Fruit fly (Drosophila melanogaster) ovary, adult (tissue): ENCODE results near the gene Fancl.

Experiments
- CG17801 ChIP-seq: fragments of 200-800 bp; optimal IDR thresholded peaks from 2 replicates; lab custom pipeline; 2019; ENCODE audit warnings: missing biosample characterization, mild to moderate bottlenecking, missing genetic modification characterization, moderate library complexity; ENCODE audit not compliant: partially characterized antibody

Fancl gene

DNA sequence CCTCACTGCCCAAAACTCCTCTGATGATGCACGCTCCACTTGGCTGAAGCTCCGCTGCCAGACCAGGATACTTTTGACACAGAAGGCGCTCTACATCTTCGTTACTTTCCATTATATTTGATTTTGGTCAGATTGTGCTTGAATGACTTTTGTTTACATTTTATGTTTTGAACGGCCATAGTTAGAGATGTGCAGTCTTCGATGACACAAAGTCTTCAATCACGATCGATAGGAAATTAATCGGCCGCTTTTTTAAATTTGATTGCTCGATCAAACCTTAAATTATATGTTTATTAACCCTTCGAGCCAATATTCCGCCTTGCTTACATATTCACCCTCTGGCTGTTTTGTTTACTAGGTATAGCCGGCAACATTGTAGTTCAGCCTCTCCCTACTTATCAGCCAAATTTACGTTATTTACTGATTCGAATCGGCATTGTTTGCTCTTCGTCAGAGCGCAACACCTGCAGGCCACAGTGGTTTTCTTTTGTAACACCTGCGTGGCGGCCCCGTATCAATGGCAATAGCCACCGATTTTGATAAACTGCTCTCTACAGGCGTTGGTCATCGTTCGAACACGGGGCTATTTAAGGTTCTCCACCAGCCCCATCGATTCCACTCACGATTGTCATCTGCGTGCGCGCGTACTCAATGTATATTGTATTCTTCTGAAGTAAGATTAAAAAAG, at the start of gene Fancl, which contains the start of gene Npc2e:
TSS of gene Fancl (minus strand) at position 175 of the 688 bp plus-strand sequence.
TSS of gene Npc2e (plus strand) at position 638 of the 688 bp plus-strand sequence.
- no peak for TF ChIP-seq CG17801 (GFP tag; lab: Kevin White, UChicago)

DNA sequence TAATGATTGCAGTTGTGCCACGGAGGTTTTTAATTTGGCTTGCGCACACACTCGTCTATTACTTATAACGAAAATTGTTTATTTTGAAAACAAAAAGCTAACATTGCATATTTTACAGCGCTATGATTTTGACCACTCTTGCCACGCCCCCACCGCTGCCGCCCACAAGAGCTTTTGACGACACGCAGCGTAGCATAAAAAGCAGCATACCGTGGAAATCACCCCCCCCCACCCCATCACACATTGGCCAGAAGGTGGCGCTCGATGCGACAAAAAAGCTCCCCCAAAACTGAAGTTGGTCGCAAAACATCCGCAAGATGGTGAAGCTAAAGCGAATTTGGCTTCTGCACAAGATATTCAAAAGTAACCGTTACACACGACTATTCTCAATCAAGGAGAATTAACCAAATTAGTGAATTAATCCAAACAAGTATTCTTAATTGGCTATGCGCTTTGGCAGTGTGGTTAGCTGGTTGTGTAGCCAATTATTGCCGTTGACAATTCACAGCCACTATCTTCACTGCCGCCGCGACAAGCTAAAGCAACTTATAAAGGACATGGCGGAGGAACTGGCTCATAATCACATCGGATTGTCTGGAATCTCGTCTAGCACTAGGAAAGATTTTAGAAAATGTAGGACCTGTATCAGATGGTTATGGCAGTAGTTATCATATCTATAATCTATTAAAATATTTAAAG, 48.0 kb upstream of the Fancl start:
- no peak for TF ChIP-seq CG17801 (GFP tag; lab: Kevin White, UChicago)

- TF ChIP-seq CG17801 (GFP tag; lab: Kevin White, UChicago) = no peak
These were observed 46.8 kb upstream of the Fancl start for dm6 chr3R:10099401-10099848.

DNA sequence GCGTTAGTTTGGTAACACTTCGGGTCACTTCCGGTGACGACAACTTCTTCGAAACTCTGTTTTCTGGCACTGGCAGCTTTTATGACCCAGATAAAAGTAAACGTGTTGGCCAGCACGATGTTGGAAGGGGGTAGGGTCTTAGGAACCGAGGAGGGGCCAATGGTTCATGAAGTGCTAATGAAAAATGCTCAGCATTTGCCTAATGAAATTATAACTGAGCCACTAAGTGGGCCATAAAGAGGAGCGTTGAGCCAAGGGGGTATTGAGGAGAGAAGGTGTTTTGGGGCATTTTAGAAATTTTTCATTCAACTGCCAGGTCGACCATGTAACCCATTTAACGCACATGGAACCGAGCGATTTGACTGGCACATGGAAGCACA, 45.6 kb upstream of the Fancl start:
- no peak for TF ChIP-seq CG17801 (GFP tag; lab: Kevin White, UChicago)

- TF ChIP-seq CG17801 (GFP tag; lab: Kevin White, UChicago) = no peak
These were observed 45.0 kb upstream of the Fancl start for dm6 chr3R:10097531-10098295.

dm6 chr3R:10095765-10096164, 43.1 kb upstream of the Fancl start:
- TF ChIP-seq CG17801 (GFP tag; lab: Kevin White, UChicago) = no peak

dm6 chr3R:10095052-10095451, 42.4 kb upstream of the Fancl start:
- TF ChIP-seq CG17801 (GFP tag; lab: Kevin White, UChicago) = no peak

DNA sequence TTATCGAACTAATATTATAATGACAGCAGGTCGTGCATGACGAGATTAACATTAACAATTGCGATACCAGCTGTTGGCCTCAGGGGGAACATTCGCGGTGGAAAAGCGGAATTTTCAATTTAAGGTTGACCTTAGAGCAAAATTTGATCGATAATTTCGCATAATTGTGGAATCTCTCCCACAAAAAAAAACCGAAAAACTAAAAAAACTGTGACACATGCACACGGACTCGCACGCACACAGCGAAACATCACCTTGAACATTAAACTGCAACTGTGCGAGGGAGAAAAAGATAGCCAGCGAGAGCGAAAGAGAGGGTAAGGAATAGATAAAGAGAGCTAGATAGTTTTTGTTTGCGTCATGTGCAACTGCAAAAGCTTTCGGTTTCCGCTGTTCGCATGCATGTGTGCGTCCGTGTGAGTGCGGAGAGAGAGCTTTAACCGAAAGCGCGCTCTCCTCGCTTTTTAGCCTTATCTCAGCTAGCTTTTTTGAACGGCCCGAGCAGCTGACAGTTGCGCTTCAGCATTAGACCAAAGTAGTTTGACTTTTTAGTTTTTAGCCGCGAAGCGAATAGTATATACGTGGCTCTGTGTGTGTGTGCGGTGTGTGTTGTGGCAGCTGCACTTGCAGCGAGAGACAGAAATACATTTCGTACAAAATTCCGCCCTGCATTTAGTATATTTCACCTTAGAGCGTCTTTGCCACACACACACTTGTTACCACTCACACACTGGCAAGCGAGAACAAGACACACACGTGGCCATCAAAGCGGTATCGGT, 40.8 kb upstream of the Fancl start:
- no peak for TF ChIP-seq CG17801 (GFP tag; lab: Kevin White, UChicago)

- no peak for TF ChIP-seq CG17801 (GFP tag; lab: Kevin White, UChicago)
These were observed 38.8 kb upstream of the Fancl start for dm6 chr3R:10091513-10091912.

- TF ChIP-seq CG17801 (GFP tag; lab: Kevin White, UChicago) = no peak
These were observed 38.2 kb upstream of the Fancl start for dm6 chr3R:10090906-10091305.

DNA sequence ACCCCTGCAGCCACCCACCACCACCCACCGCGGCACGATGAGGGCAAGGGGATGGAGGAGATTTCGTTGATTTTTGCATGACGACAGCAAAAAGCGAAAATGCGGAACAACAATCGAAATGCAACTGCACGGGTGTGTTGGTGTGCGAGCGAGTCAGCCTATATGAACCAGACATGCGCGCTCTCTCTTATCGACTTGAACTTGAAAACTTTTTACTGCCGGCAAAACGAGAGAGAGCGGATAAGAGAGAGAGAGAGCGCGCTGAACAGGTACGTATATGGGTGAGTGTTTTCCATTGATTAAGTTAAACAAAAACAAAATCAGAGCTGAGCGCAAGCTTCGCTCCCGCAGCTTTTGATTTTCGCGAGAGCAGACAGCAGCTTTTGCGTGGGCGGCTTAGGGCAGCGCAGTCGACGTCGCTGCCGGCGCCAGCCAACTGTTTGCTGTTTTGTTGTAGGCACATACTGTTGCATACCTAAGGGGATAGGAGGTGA, 36.5 kb upstream of the Fancl start:
- TF ChIP-seq CG17801 (GFP tag; lab: Kevin White, UChicago) = peak; percentile 22

- peak; percentile 6 for TF ChIP-seq CG17801 (GFP tag; lab: Kevin White, UChicago)
These were observed 34.7 kb upstream of the Fancl start for dm6 chr3R:10087206-10087927.

- no peak for TF ChIP-seq CG17801 (GFP tag; lab: Kevin White, UChicago)
These were observed 34.0 kb upstream of the Fancl start for dm6 chr3R:10086683-10087082.

dm6 chr3R:10086222-10086621, 33.6 kb upstream of the Fancl start:
- TF ChIP-seq CG17801 (GFP tag; lab: Kevin White, UChicago) = no peak
